Fruit fly (Drosophila melanogaster) whole organism, embryonic: ENCODE data around the gene CG33641.

Source experiments
- Adf1 ChIP-seq: fragments of 200-800 bp; sonication (Bioruptor generic); IDR thresholded peaks from 2 replicates; pipeline ENCODE4 v1.3.6; 2022; ENCODE audit warnings: missing biosample characterization, missing genetic modification characterization
- CG13624 ChIP-seq: fragments of 200-800 bp; sonication (Bioruptor generic); optimal IDR thresholded peaks from 2 replicates; lab custom pipeline; 2016; ENCODE audit warnings: missing biosample characterization, missing genetic modification characterization
- CG16815 ChIP-seq: fragments of 200-800 bp; sonication (Bioruptor generic); optimal IDR thresholded peaks from 3 replicates; lab custom pipeline; 2017; ENCODE audit warnings: missing biosample characterization, mild to moderate bottlenecking, missing genetic modification characterization
- CG2129 ChIP-seq: fragments of 200-800 bp; sonication (Bioruptor generic); IDR thresholded peaks from 2 replicates; pipeline ENCODE4 v1.3.6; 2022; ENCODE audit warnings: missing biosample characterization, missing genetic modification characterization; ENCODE audit not compliant: partially characterized antibody
- CG5245 ChIP-seq: fragments of 200-800 bp; sonication (Bioruptor generic); optimal IDR thresholded peaks from 3 replicates; lab custom pipeline; 2016; ENCODE audit warnings: missing biosample characterization, missing genetic modification characterization
- CG6854 ChIP-seq: fragments of 200-800 bp; sonication (Bioruptor generic); optimal IDR thresholded peaks from 3 replicates; lab custom pipeline; 2017; ENCODE audit warnings: missing biosample characterization, mild to moderate bottlenecking, missing genetic modification characterization
- Dad ChIP-seq: fragments of 200-800 bp; sonication (Bioruptor generic); optimal IDR thresholded peaks from 3 replicates; lab custom pipeline; 2016; ENCODE audit warnings: missing biosample characterization, missing genetic modification characterization
- Max ChIP-seq: fragments of 200-800 bp; sonication (Bioruptor generic); optimal IDR thresholded peaks from 2 replicates; lab custom pipeline; 2016; ENCODE audit warnings: missing biosample characterization, mild to moderate bottlenecking, missing genetic modification characterization
- amos ChIP-seq: fragments of 200-800 bp; sonication (Bioruptor generic); IDR thresholded peaks from 2 replicates; pipeline ENCODE4 v1.3.6; 2022; ENCODE audit warnings: missing biosample characterization, missing genetic modification characterization; ENCODE audit not compliant: partially characterized antibody
- da ChIP-seq: fragments of 200-800 bp; sonication (Bioruptor generic); optimal IDR thresholded peaks from 2 replicates; lab custom pipeline; 2016; ENCODE audit warnings: missing biosample characterization, missing genetic modification characterization
- ro ChIP-seq: fragments of 200-800 bp; sonication (Bioruptor generic); IDR thresholded peaks from 2 replicates; pipeline ENCODE4 v1.3.6; 2022; ENCODE audit warnings: missing biosample characterization, missing genetic modification characterization
- sisA ChIP-seq: fragments of 200-800 bp; sonication (Bioruptor generic); IDR thresholded peaks from 2 replicates; pipeline ENCODE4 v1.3.6; 2022; ENCODE audit warnings: missing biosample characterization, missing genetic modification characterization
- ttk ChIP-seq: fragments of 200-800 bp; sonication (Bioruptor generic); IDR thresholded peaks from 2 replicates; pipeline ENCODE4 v2.1.2; 2022; ENCODE audit warnings: missing biosample characterization, missing genetic modification characterization

dm6 chr2L:13482258-13482657, 46.6 kb upstream of the CG33641 start:
- TF ChIP-seq CG6854 (GFP tag; lab: Kevin White, UChicago) (no peak), Max (GFP tag; lab: Kevin White, UChicago) (no peak), Adf1 (GFP tag; lab: Robert Waterston, UW) (no peak), Dad (GFP tag; lab: Kevin White, UChicago) (no peak), CG13624 (GFP tag; lab: Kevin White, UChicago) (no peak), CG5245 (GFP tag; lab: Kevin White, UChicago) (no peak), CG2129 (GFP tag; lab: Robert Waterston, UW) (no peak), ttk (GFP tag; lab: Robert Waterston, UW) (0 out of 2 replicates have a peak, but pooled peaks have one; percentile 15), CG16815 (GFP tag; lab: Kevin White, UChicago) (no peak), amos (GFP tag; lab: Robert Waterston, UW) (no peak), sisA (GFP tag; lab: Robert Waterston, UW) (no peak), da (no peak), ro (GFP tag; lab: Robert Waterston, UW) (no peak)
